Fruit fly (Drosophila melanogaster): ENCODE data around the gene CG44261.

The CG44261 gene

dm6 chr3R:9365121-9365520 lies 42.8 kb downstream of the CG44261 start, which contains the start of gene Srr:
TSS of gene Srr (plus strand) at chr3R:9365398.
- TF ChIP-seq CG34406 (GFP tag; optimal IDR thresholded peaks at IDR 0.05) (no peak), svp (GFP tag) (peak; percentile 94)

- TF ChIP-seq fkh (GFP tag; optimal IDR thresholded peaks at IDR 0.05) = peak; percentile 10
- TF ChIP-seq svp (GFP tag) = peak; percentile 93
- TF ChIP-seq Eip78C (GFP tag) = peak; percentile 65
- no peak for TF ChIP-seq CG10669 (GFP tag; optimal IDR thresholded peaks at IDR 0.05)
Measured at dm6 chr3R:9363066-9363719, 44.8 kb downstream of the CG44261 start, which contains the start of gene CG18473. TSS of gene CG18473 (plus strand) at chr3R:9363305.

dm6 chr3R:9359393-9359792 lies 48.6 kb downstream of the CG44261 start:
- TF ChIP-seq acj6 (GFP tag; optimal IDR thresholded peaks at IDR 0.05) (no peak), Lpt (GFP tag; optimal IDR thresholded peaks at IDR 0.05) (no peak), vri (GFP tag; optimal IDR thresholded peaks at IDR 0.05) (no peak), CG32006 (GFP tag; optimal IDR thresholded peaks at IDR 0.05) (no peak), CG3032 (tag; optimal IDR thresholded peaks at IDR 0.05) (no peak), Hr38 (GFP tag; optimal IDR thresholded peaks at IDR 0.05) (no peak), CG10669 (GFP tag; optimal IDR thresholded peaks at IDR 0.05) (no peak), Sox14 (GFP tag; optimal IDR thresholded peaks at IDR 0.05) (no peak), CG16779 (tag; optimal IDR thresholded peaks at IDR 0.05) (no peak)
